Fruit fly (Drosophila melanogaster): Measurements from ENCODE around the gene Prosbeta5R2.

Prosbeta5R2 gene

DNA sequence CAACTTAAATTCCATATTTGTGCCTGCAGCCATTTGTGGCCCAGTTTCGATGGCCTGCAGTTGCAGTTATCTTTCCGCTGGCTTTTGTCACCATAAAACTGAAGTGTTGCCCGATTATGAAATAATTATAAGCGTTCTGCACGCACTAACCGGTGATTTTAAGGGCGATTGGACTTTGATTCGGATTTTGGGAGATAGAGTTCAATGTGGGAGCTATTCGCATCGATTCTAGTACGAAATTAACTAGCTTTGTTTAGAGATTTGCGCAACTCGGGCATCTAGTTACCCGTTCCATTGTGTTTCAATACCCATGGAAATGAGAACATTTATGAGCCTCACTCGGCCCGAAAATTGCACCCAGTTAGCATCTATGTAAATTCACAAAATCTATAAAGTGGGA lies 16.1 kb downstream of the Prosbeta5R2 start, which contains the start of gene CG5693:
Gene CG5693, plus strand, starts transcription at position 301 of the 400 bp plus-strand sequence.
- TF ChIP-seq psq (optimal IDR thresholded peaks at IDR 0.05) (no peak), pan (optimal IDR thresholded peaks at IDR 0.05) (no peak), Dll (optimal IDR thresholded peaks at IDR 0.05) (no peak), CG8478 (optimal IDR thresholded peaks at IDR 0.05) (no peak), usp (GFP tag; optimal IDR thresholded peaks at IDR 0.05) (no peak), EcR (GFP tag; optimal IDR thresholded peaks at IDR 0.05) (no peak)

DNA sequence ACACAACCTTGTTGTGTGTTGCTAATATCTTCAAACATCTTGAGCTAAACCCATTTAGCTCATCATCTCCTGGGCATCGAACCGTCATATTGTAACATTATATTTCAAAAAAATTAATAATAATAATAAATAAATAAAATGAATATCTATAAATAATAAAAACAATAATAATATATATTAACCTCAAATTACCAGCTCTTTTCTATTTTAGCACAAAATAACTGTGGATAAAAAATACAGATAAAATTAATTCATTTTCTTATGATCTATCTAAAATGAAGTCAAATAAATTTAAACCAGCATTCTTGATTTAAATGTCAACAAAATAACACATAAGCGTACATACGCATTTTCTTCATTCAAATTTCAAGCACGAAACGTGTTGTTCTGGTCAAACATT lies 16.8 kb downstream of the Prosbeta5R2 start, which contains the start of gene CG42659:
Gene CG42659, plus strand, starts transcription at position 301 of the 400 bp plus-strand sequence.
- TF ChIP-seq psq (optimal IDR thresholded peaks at IDR 0.05): no peak
- TF ChIP-seq usp (GFP tag; optimal IDR thresholded peaks at IDR 0.05): no peak
- no peak for TF ChIP-seq CG8478 (optimal IDR thresholded peaks at IDR 0.05)
- TF ChIP-seq EcR (GFP tag; optimal IDR thresholded peaks at IDR 0.05): no peak
- TF ChIP-seq Dll (optimal IDR thresholded peaks at IDR 0.05): no peak
- no peak for TF ChIP-seq pan (optimal IDR thresholded peaks at IDR 0.05)

DNA sequence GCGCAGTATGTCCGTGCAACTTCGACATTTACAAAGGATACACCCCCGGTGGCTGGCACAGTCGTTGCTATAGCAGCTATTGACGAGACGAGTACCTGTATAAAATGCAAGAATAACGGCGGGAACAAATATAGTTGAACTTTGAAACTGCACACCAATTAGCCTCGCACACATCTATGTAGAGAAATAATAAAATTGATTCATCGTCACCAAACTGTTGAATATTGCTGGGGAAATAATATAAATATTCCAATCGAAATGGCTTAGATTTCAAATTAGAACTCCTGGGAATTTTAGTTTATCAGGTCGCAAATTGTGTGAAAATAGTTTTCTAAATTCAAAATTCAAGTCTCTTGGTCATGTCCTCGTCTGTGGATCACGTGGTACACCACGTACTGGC lies 17.4 kb downstream of the Prosbeta5R2 start, which contains the start of the genes CG42634 and CG42635:
Gene CG42634, plus strand, starts transcription at position 301 of the 400 bp plus-strand sequence.
Gene CG42635, plus strand, starts transcription at position 301 of the 400 bp plus-strand sequence.
- no peak for TF ChIP-seq usp (GFP tag; optimal IDR thresholded peaks at IDR 0.05)
- TF ChIP-seq Dll (optimal IDR thresholded peaks at IDR 0.05): no peak
- no peak for TF ChIP-seq CG8478 (optimal IDR thresholded peaks at IDR 0.05)
- no peak for TF ChIP-seq EcR (GFP tag; optimal IDR thresholded peaks at IDR 0.05)
- no peak for TF ChIP-seq pan (optimal IDR thresholded peaks at IDR 0.05)
- TF ChIP-seq psq (optimal IDR thresholded peaks at IDR 0.05): no peak

DNA sequence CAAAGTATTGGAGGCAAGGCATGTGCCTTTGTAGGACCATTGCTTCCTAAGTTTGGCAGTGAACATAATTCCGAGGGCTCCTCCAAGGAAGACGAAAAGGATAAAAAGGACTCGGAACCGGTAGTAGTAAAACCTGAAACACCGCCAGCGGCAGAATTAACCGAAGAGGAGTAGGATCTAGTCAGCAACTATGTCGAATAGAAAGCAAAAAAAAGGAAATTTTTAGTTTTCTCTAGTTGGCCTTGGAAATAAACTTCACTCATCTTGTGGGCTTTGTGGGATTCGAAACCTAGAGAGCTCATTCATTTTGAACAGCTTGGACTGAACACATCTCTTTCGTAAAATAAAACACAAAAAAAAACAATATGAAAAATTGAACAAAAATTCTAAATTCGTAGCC lies 18.4 kb downstream of the Prosbeta5R2 start, which contains the start of gene CG31740:
Gene CG31740, plus strand, starts transcription at position 301 of the 400 bp plus-strand sequence.
- TF ChIP-seq EcR (GFP tag; optimal IDR thresholded peaks at IDR 0.05): no peak
- TF ChIP-seq usp (GFP tag; optimal IDR thresholded peaks at IDR 0.05): no peak
- no peak for TF ChIP-seq pan (optimal IDR thresholded peaks at IDR 0.05)
- TF ChIP-seq CG8478 (optimal IDR thresholded peaks at IDR 0.05): no peak
- TF ChIP-seq psq (optimal IDR thresholded peaks at IDR 0.05): no peak
- TF ChIP-seq Dll (optimal IDR thresholded peaks at IDR 0.05): no peak

DNA sequence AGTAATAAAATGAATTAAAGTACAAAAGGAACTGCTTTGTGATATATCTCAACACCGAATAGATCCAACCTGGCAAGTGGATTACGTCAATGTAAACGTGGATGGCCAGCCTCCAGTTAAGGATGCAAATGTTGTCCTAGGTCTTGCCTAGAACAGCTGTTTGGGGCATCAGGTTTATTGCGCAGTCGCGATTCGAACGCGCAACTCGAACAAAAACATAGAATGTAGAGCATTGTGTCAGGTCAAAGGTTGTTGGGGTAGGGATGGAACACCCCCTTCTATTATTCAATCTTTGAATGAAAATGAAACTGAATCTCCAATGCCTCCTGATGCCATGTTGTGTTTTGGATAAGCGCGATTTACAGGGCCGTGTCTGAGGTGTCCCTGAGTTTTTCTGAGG lies 19.5 kb downstream of the Prosbeta5R2 start:
- TF ChIP-seq psq (optimal IDR thresholded peaks at IDR 0.05) (no peak), EcR (GFP tag; optimal IDR thresholded peaks at IDR 0.05) (no peak), usp (GFP tag; optimal IDR thresholded peaks at IDR 0.05) (no peak), CG8478 (optimal IDR thresholded peaks at IDR 0.05) (no peak), pan (optimal IDR thresholded peaks at IDR 0.05) (no peak), Dll (optimal IDR thresholded peaks at IDR 0.05) (no peak)

DNA sequence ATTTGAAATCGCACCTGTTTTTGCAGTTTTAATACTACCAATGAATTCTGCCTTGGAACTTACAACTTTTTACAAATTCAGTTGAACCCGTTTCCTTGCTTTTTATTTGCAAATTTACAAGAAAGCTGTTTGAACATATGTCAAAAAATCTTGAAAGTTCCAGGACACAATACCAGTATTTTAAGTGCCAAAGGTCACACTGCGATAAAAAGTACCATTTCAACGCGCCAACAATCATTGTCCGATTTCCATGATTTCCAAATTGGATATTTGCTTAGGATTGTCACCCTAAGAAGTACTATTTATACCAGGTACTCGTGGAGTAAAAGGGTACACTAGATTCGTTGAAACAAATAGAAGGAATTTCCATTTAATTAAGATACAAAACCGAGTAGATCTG lies 21.2 kb downstream of the Prosbeta5R2 start, which contains the start of gene elfless:
Gene elfless, minus strand, starts transcription at position 101 of the 400 bp plus-strand sequence.
- TF ChIP-seq pan (optimal IDR thresholded peaks at IDR 0.05) (no peak), Dll (optimal IDR thresholded peaks at IDR 0.05) (no peak), usp (GFP tag; optimal IDR thresholded peaks at IDR 0.05) (no peak), psq (optimal IDR thresholded peaks at IDR 0.05) (no peak), EcR (GFP tag; optimal IDR thresholded peaks at IDR 0.05) (no peak), CG8478 (optimal IDR thresholded peaks at IDR 0.05) (no peak)

DNA sequence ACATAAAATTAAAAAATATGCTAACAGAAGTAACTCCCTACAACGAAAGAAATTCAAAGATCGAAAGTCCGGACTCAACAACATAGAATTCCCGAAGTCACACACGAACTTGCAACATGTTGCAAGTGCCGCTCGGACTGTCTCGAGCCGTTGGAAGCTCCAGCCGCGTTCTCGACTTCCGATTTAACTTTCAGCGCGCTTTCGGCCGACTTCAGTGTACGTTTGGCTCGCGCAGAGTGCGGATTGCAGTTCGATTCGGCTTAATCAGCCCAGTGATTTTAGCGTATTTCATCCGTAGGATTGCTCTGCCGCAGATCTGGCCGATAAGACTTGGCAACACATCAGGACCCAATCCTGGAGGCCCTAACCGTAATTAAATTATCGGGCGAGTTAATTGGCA lies 21.9 kb downstream of the Prosbeta5R2 start, which contains the start of gene rdo:
Gene rdo, plus strand, starts transcription at position 213 of the 400 bp plus-strand sequence.
- TF ChIP-seq usp (GFP tag; optimal IDR thresholded peaks at IDR 0.05) (no peak), CG8478 (optimal IDR thresholded peaks at IDR 0.05) (no peak), EcR (GFP tag; optimal IDR thresholded peaks at IDR 0.05) (no peak), pan (optimal IDR thresholded peaks at IDR 0.05) (no peak), psq (optimal IDR thresholded peaks at IDR 0.05) (no peak), Dll (optimal IDR thresholded peaks at IDR 0.05) (no peak)

DNA sequence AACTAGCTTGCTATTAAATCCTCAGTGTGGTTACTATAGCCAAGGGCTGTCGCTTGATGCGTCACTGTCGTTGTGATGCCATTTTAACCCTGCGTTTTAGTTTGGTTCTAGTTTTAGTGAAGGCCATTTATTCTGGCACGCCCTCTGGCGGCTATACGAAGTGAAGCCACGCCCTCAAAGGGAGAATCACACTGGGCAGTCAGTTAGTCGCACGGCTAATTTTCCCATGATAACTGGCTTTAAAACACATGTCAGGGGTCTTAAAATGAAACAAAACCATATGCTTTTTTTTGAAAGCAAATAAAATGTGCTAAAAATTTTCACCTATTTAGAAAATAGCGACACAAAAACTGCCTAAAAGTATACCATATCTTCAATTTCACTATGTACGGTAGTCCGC lies 42.5 kb downstream of the Prosbeta5R2 start:
- TF ChIP-seq usp (GFP tag; optimal IDR thresholded peaks at IDR 0.05): no peak
